Worm (Caenorhabditis elegans) whole organism, L4 larva: ENCODE data around the gene srx-137.

ENCODE experiments used
- D1046.2 ChIP-seq: fragments of 200-800 bp; sonication (Bioruptor generic); IDR thresholded peaks from 2 replicates; pipeline ENCODE4 v1.3.6; 2022; ENCODE audit warnings: missing genetic modification characterization, missing compliant biosample characterization
- F10B5.3 ChIP-seq: sonication (generic microtip); optimal IDR thresholded peaks from 2 replicates; lab custom pipeline; 2016; ENCODE audit warnings: mild to moderate bottlenecking, missing genetic modification characterization, missing compliant biosample characterization
- F26F4.8 ChIP-seq: fragments of 200-800 bp; sonication (Bioruptor generic); conservative IDR thresholded peaks from 2 replicates; pipeline ENCODE4 v1.3.6; 2022; ENCODE audit warnings: missing genetic modification characterization, missing compliant biosample characterization
- R02D3.7 ChIP-seq: fragments of 150-350 bp; sonication (generic microtip); optimal IDR thresholded peaks from 3 replicates; lab custom pipeline; 2014; ENCODE audit warnings: missing biosample characterization, missing genetic modification characterization
- T26A8.4 ChIP-seq: fragments of 200-800 bp; sonication (Bioruptor generic); IDR thresholded peaks from 2 replicates; pipeline ENCODE4 v1.3.6; 2022; ENCODE audit warnings: missing genetic modification characterization, missing compliant biosample characterization
- Y105C5A.15 ChIP-seq: fragments of 200-800 bp; sonication (Bioruptor generic); IDR thresholded peaks from 2 replicates; pipeline ENCODE4 v1.3.6; 2022; ENCODE audit warnings: missing genetic modification characterization, missing compliant biosample characterization
- Y5F2A.4 ChIP-seq: fragments of 200-800 bp; sonication (Bioruptor generic); optimal IDR thresholded peaks from 2 replicates; lab custom pipeline; 2018; ENCODE audit warnings: mild to moderate bottlenecking, missing genetic modification characterization, missing compliant biosample characterization
- ZK546.5 ChIP-seq, 2 experiments: sonication (generic microtip); optimal IDR thresholded peaks; 2 replicates each; lab custom pipeline; 2017; ENCODE audit warnings: missing biosample characterization in 2 of 2, missing genetic modification characterization in 2 of 2
- ceh-28 ChIP-seq: fragments of 150-350 bp; optimal IDR thresholded peaks from 2 replicates; lab custom pipeline; 2014; ENCODE audit warnings: missing biosample characterization, missing genetic modification reagents, missing genetic modification characterization
- ceh-82 ChIP-seq: sonication (generic microtip); optimal IDR thresholded peaks from 2 replicates; lab custom pipeline; 2017; ENCODE audit warnings: missing biosample characterization, missing genetic modification characterization
- ctbp-1 ChIP-seq: fragments of 200-800 bp; sonication (Bioruptor generic); IDR thresholded peaks from 2 replicates; pipeline ENCODE4 v1.3.6; 2022; ENCODE audit warnings: missing genetic modification reagents, missing genetic modification characterization, missing compliant biosample characterization
- daf-12 ChIP-seq: fragments of 150-350 bp; optimal IDR thresholded peaks from 2 replicates; lab custom pipeline; 2014; ENCODE audit warnings: missing biosample characterization, missing genetic modification reagents, missing genetic modification characterization
- daf-19 ChIP-seq: fragments of 200-800 bp; sonication (Bioruptor generic); conservative IDR thresholded peaks from 2 replicates; pipeline ENCODE4 v1.3.6; 2022; ENCODE audit warnings: missing genetic modification characterization, missing compliant biosample characterization
- daf-8 ChIP-seq: fragments of 200-800 bp; sonication (Bioruptor generic); IDR thresholded peaks from 2 replicates; pipeline ENCODE4 v1.3.6; 2022; ENCODE audit warnings: missing genetic modification characterization, missing compliant biosample characterization
- dpl-1 ChIP-seq: fragments of 150-350 bp; optimal IDR thresholded peaks from 2 replicates; lab custom pipeline; 2014; ENCODE audit warnings: missing biosample characterization, missing genetic modification reagents, missing genetic modification characterization
- dve-1 ChIP-seq: sonication (generic microtip); optimal IDR thresholded peaks from 2 replicates; lab custom pipeline; 2017; ENCODE audit warnings: antibody characterized with exemption, mild to moderate bottlenecking, missing genetic modification characterization, missing compliant biosample characterization; ENCODE audit not compliant: insufficient read depth
- egl-27 ChIP-seq: sonication (generic microtip); optimal IDR thresholded peaks from 3 replicates; lab custom pipeline; 2017; ENCODE audit warnings: missing biosample characterization, missing genetic modification reagents, missing genetic modification characterization
- fos-1 ChIP-seq: fragments of 150-350 bp; optimal IDR thresholded peaks from 2 replicates; lab custom pipeline; 2014; ENCODE audit warnings: missing biosample characterization, missing genetic modification characterization
- gei-8 ChIP-seq: fragments of 200-800 bp; sonication (Bioruptor generic); optimal IDR thresholded peaks from 2 replicates; lab custom pipeline; 2018; ENCODE audit warnings: mild to moderate bottlenecking, missing genetic modification characterization, missing compliant biosample characterization
- hif-1 ChIP-seq, 2 experiments: sonication (generic microtip); optimal IDR thresholded peaks; 2 replicates each; lab custom pipeline; 2016 to 2017; ENCODE audit warnings: missing compliant biosample characterization in 2 of 2, missing genetic modification characterization in 2 of 2, missing genetic modification reagents in 2 of 2, missing genotype in 2 of 2, mild to moderate bottlenecking in 1 of 2
- hlh-11 ChIP-seq: fragments of 200-800 bp; sonication (Bioruptor generic); optimal IDR thresholded peaks from 2 replicates; lab custom pipeline; 2018; ENCODE audit warnings: mild to moderate bottlenecking, missing genetic modification characterization, missing compliant biosample characterization
- hmg-1.1 ChIP-seq: fragments of 200-800 bp; sonication (Bioruptor generic); IDR thresholded peaks from 2 replicates; pipeline ENCODE4 v1.3.6; 2022; ENCODE audit warnings: missing genetic modification reagents, missing genetic modification characterization, missing compliant biosample characterization
- jun-1 ChIP-seq: fragments of 150-350 bp; optimal IDR thresholded peaks from 2 replicates; lab custom pipeline; 2014; ENCODE audit warnings: missing biosample characterization, missing genetic modification reagents, missing genetic modification characterization
- lim-7 ChIP-seq: fragments of 200-800 bp; sonication (Bioruptor generic); IDR thresholded peaks from 2 replicates; pipeline ENCODE4 v1.3.6; 2022; ENCODE audit warnings: missing genetic modification characterization, missing compliant biosample characterization
- lin-1 ChIP-seq: fragments of 200-800 bp; sonication (Bioruptor generic); IDR thresholded peaks from 2 replicates; pipeline ENCODE4 v1.3.6; 2022; ENCODE audit warnings: missing genetic modification reagents, missing genetic modification characterization, missing compliant biosample characterization
- lin-38 ChIP-seq: fragments of 200-800 bp; sonication (Bioruptor generic); IDR thresholded peaks from 2 replicates; pipeline ENCODE4 v1.3.6; 2022; ENCODE audit warnings: missing genetic modification reagents, missing genetic modification characterization, missing compliant biosample characterization
- lin-39 ChIP-seq: fragments of 150-350 bp; optimal IDR thresholded peaks from 2 replicates; lab custom pipeline; 2014; ENCODE audit warnings: missing biosample characterization, missing genetic modification reagents, missing genetic modification characterization
- lir-3 ChIP-seq: sonication (generic microtip); optimal IDR thresholded peaks from 2 replicates; lab custom pipeline; 2016; ENCODE audit warnings: mild to moderate bottlenecking, missing genetic modification characterization, missing compliant biosample characterization
- lsy-2 ChIP-seq, 2 experiments: fragments of 150-350 bp in 1 of 2; sonication (generic microtip) in 1 of 2; optimal IDR thresholded peaks; 2 replicates each; lab custom pipeline; 2014 to 2017; ENCODE audit warnings: missing biosample characterization in 2 of 2, missing genetic modification characterization in 2 of 2
- madf-5 ChIP-seq, 2 experiments: fragments of 200-800 bp; sonication (Bioruptor generic); IDR thresholded peaks; 2 replicates each; pipeline ENCODE4 v1.3.6; 2022; ENCODE audit warnings: missing compliant biosample characterization in 2 of 2, missing genetic modification characterization in 2 of 2
- madf-9 ChIP-seq: fragments of 200-800 bp; sonication (Bioruptor generic); conservative IDR thresholded peaks from 2 replicates; pipeline ENCODE4 v1.3.6; 2022; ENCODE audit warnings: missing genetic modification reagents, missing genetic modification characterization, missing compliant biosample characterization
- mdl-1 ChIP-seq, 2 experiments: fragments of 150-350 bp in 1 of 2; sonication (generic microtip) in 1 of 2; optimal IDR thresholded peaks; 2 replicates each; lab custom pipeline; 2014 to 2017; ENCODE audit warnings: missing biosample characterization in 2 of 2, missing genetic modification characterization in 2 of 2
- mep-1 ChIP-seq: fragments of 150-350 bp; sonication (generic microtip); optimal IDR thresholded peaks from 3 replicates; lab custom pipeline; 2014; ENCODE audit warnings: missing biosample characterization, missing genetic modification characterization
- mxl-2 ChIP-seq: fragments of 200-800 bp; sonication (Bioruptor generic); conservative IDR thresholded peaks from 2 replicates; pipeline ENCODE4 v1.3.6; 2022; ENCODE audit warnings: missing genetic modification reagents, missing genetic modification characterization, missing compliant biosample characterization
- nhr-10 ChIP-seq: fragments of 150-350 bp; optimal IDR thresholded peaks from 2 replicates; lab custom pipeline; 2014; ENCODE audit warnings: missing biosample characterization, missing genetic modification characterization
- nhr-102 ChIP-seq: sonication (generic microtip); optimal IDR thresholded peaks from 2 replicates; lab custom pipeline; 2016; ENCODE audit warnings: mild to moderate bottlenecking, missing genetic modification characterization, moderate library complexity, missing compliant biosample characterization
- nhr-11 ChIP-seq: fragments of 150-350 bp; optimal IDR thresholded peaks from 2 replicates; lab custom pipeline; 2014; ENCODE audit warnings: missing biosample characterization, missing genetic modification characterization
- nhr-111 ChIP-seq: fragments of 200-800 bp; sonication (Bioruptor generic); optimal IDR thresholded peaks from 2 replicates; lab custom pipeline; 2018; ENCODE audit warnings: mild to moderate bottlenecking, missing genetic modification characterization, missing compliant biosample characterization
- nhr-237 ChIP-seq: sonication (generic microtip); optimal IDR thresholded peaks from 2 replicates; lab custom pipeline; 2017; ENCODE audit warnings: missing biosample characterization, missing genetic modification characterization
- nhr-25 ChIP-seq: sonication (generic microtip); optimal IDR thresholded peaks from 2 replicates; lab custom pipeline; 2017; ENCODE audit warnings: missing genetic modification characterization, mild to moderate bottlenecking, missing compliant biosample characterization, antibody characterized with exemption, moderate library complexity, borderline replicate concordance; ENCODE audit not compliant: insufficient read depth
- nhr-28 ChIP-seq: fragments of 150-350 bp; optimal IDR thresholded peaks from 2 replicates; lab custom pipeline; 2014; ENCODE audit warnings: missing biosample characterization, missing genetic modification characterization
- nhr-48 ChIP-seq: sonication (generic microtip); optimal IDR thresholded peaks from 2 replicates; lab custom pipeline; 2016; ENCODE audit warnings: mild to moderate bottlenecking, missing genetic modification characterization, missing compliant biosample characterization
- nhr-77 ChIP-seq: fragments of 150-350 bp; optimal IDR thresholded peaks from 2 replicates; lab custom pipeline; 2014; ENCODE audit warnings: missing biosample characterization, missing genetic modification characterization
- set-16 ChIP-seq: fragments of 200-800 bp; sonication (Bioruptor generic); IDR thresholded peaks from 2 replicates; pipeline ENCODE4 v1.3.6; 2022; ENCODE audit warnings: missing genetic modification reagents, missing genetic modification characterization, missing compliant biosample characterization
- skn-1 ChIP-seq: fragments of 150-350 bp; optimal IDR thresholded peaks from 2 replicates; lab custom pipeline; 2014; ENCODE audit warnings: missing biosample characterization, missing genetic modification characterization
- spr-1 ChIP-seq: sonication (generic microtip); optimal IDR thresholded peaks from 2 replicates; lab custom pipeline; 2016; ENCODE audit warnings: mild to moderate bottlenecking, missing genetic modification characterization, missing compliant biosample characterization
- tag-97 ChIP-seq: fragments of 200-800 bp; sonication (Bioruptor generic); IDR thresholded peaks from 2 replicates; pipeline ENCODE4 v1.3.6; 2022; ENCODE audit warnings: missing genetic modification characterization, missing compliant biosample characterization
- tra-1 ChIP-seq: fragments of 200-800 bp; sonication (Bioruptor generic); IDR thresholded peaks from 2 replicates; pipeline ENCODE4 v1.3.6; 2022; ENCODE audit warnings: missing genetic modification reagents, missing genetic modification characterization, missing compliant biosample characterization
- unc-130 ChIP-seq: sonication (generic microtip); optimal IDR thresholded peaks from 2 replicates; lab custom pipeline; 2016; ENCODE audit warnings: missing genetic modification reagents, missing genetic modification characterization, missing compliant biosample characterization
- zfp-3 ChIP-seq: fragments of 200-800 bp; sonication (Bioruptor generic); conservative IDR thresholded peaks from 2 replicates; pipeline ENCODE4 v1.3.6; 2022; ENCODE audit warnings: missing genetic modification reagents, missing genetic modification characterization, missing compliant biosample characterization
- zip-2 ChIP-seq: fragments of 150-350 bp; optimal IDR thresholded peaks from 2 replicates; lab custom pipeline; 2014; ENCODE audit warnings: missing biosample characterization, missing genetic modification characterization

srx-137 gene

ce11 chrV:13907557-13908104, 45.0 kb downstream of the srx-137 start (continued):
- TF ChIP-seq daf-8 (GFP tag; lab: Robert Waterston, UW) = no peak
- no peak for TF ChIP-seq zip-2 (tag; lab: Kevin White, UChicago)
- no peak for TF ChIP-seq jun-1 (tag; lab: Kevin White, UChicago)
- peak; percentile 79; the same call in 1 of the 2 replicates for TF ChIP-seq D1046.2 (GFP tag; lab: Robert Waterston, UW)
- no peak; the same call in 1 of the 2 replicates for TF ChIP-seq ctbp-1
- TF ChIP-seq Y105C5A.15 (GFP tag; lab: Robert Waterston, UW) = no peak
- no peak for TF ChIP-seq dpl-1 (GFP tag; lab: Kevin White, UChicago)
- peak; percentile 34; the same call in 1 of the 2 replicates for TF ChIP-seq madf-9 (GFP tag; lab: Robert Waterston, UW)
- TF ChIP-seq ceh-28 (tag; lab: Kevin White, UChicago) = no peak
- peak; percentile 48 for TF ChIP-seq nhr-28 (tag; lab: Kevin White, UChicago)
- peak; percentile 89 for TF ChIP-seq nhr-77 (tag; lab: Kevin White, UChicago)
- no peak for TF ChIP-seq gei-8
- no peak for TF ChIP-seq lir-3 (tag; lab: Kevin White, UChicago)
- TF ChIP-seq fos-1 = no peak
- peak; percentile 70 for TF ChIP-seq nhr-102
- no peak for TF ChIP-seq set-16 (GFP tag; lab: Robert Waterston, UW)
- peak; percentile 70 for TF ChIP-seq hlh-11
- no peak for TF ChIP-seq unc-130 (GFP tag; lab: Kevin White, UChicago)
- TF ChIP-seq F26F4.8 (GFP tag; lab: Robert Waterston, UW) = no peak
- TF ChIP-seq lim-7 = no peak
- peak; percentile 51; the same call in 1 of the 2 replicates for TF ChIP-seq lin-1 (GFP tag; lab: Robert Waterston, UW)
- TF ChIP-seq nhr-11 (tag; lab: Kevin White, UChicago) = peak; percentile 11
- TF ChIP-seq hif-1 (tag; optimal IDR thresholded peaks at IDR 0.05; lab: Kevin White, UChicago) = peak in 1 of 2 experiments; percentile 39
- TF ChIP-seq skn-1 (tag; lab: Kevin White, UChicago) = no peak
- TF ChIP-seq egl-27 (tag; lab: Kevin White, UChicago) = no peak
- peak; percentile 69 to 72 for TF ChIP-seq lsy-2 (tag; optimal IDR thresholded peaks at IDR 0.05; lab: Kevin White, UChicago)
- peak; percentile 9; the same call in 1 of the 2 replicates for TF ChIP-seq tra-1 (GFP tag; lab: Robert Waterston, UW)
- no peak for TF ChIP-seq nhr-48
- TF ChIP-seq daf-19 = no peak
- TF ChIP-seq R02D3.7 (tag; lab: Kevin White, UChicago) = no peak
- TF ChIP-seq spr-1 = no peak
- no peak for TF ChIP-seq ceh-82 (tag; lab: Kevin White, UChicago)
- no peak for TF ChIP-seq F10B5.3
- peak; percentile 90 for TF ChIP-seq T26A8.4 (GFP tag; lab: Robert Waterston, UW)
- no peak; the same call in 1 of the 2 replicates for TF ChIP-seq hmg-1.1 (GFP tag; lab: Robert Waterston, UW)
- TF ChIP-seq nhr-237 (tag; lab: Kevin White, UChicago) = no peak
- no peak for TF ChIP-seq mxl-2
- peak; percentile 51 for TF ChIP-seq nhr-10 (tag; lab: Kevin White, UChicago)
- TF ChIP-seq zfp-3 = peak; percentile 98
- TF ChIP-seq Y5F2A.4 = no peak
- TF ChIP-seq madf-5 (GFP tag; IDR thresholded peaks at IDR 0.05; lab: Robert Waterston, UW) = 0 out of 4 replicates have a peak, but pooled peaks of 1 of the 2 experiments have one; percentile 52
- TF ChIP-seq lin-39 = no peak
- peak; percentile 28 for TF ChIP-seq dve-1 (tag; lab: Kevin White, UChicago)
- TF ChIP-seq tag-97 (GFP tag; lab: Robert Waterston, UW) = no peak
- TF ChIP-seq nhr-111 (GFP tag; lab: Kevin White, UChicago) = no peak
- no peak for TF ChIP-seq daf-12 (tag; lab: Kevin White, UChicago)
- TF ChIP-seq ZK546.5 (tag; optimal IDR thresholded peaks at IDR 0.05; lab: Kevin White, UChicago) = no peak
- TF ChIP-seq lin-38 = peak; percentile 59
- TF ChIP-seq mep-1 (tag; lab: Kevin White, UChicago) = peak; percentile 94
- TF ChIP-seq mdl-1 (tag; optimal IDR thresholded peaks at IDR 0.05; lab: Kevin White, UChicago) = peak in 1 of 2 experiments; percentile 22
- no peak for TF ChIP-seq nhr-25 (tag; lab: Kevin White, UChicago)
